Worm (Caenorhabditis elegans) whole organism, mixed stage, embryonic: Measurements from ENCODE around the gene F49E11.2.

Experiments
- M03D4.4 ChIP-seq: sonication (generic microtip); optimal IDR thresholded peaks from 2 replicates; lab custom pipeline; 2017; ENCODE audit warnings: mild to moderate bottlenecking, missing genetic modification characterization, missing compliant biosample characterization
- ces-1 ChIP-seq: fragments of 150-350 bp; optimal IDR thresholded peaks from 2 replicates; lab custom pipeline; 2014; ENCODE audit warnings: missing biosample characterization, missing genetic modification reagents, missing genetic modification characterization
- elt-3 ChIP-seq: fragments of 150-350 bp; optimal IDR thresholded peaks from 2 replicates; lab custom pipeline; 2014; ENCODE audit warnings: missing biosample characterization, missing genetic modification characterization
- lsy-2 ChIP-seq: fragments of 150-350 bp; optimal IDR thresholded peaks from 2 replicates; lab custom pipeline; 2014; ENCODE audit warnings: missing biosample characterization, missing genetic modification characterization
- unc-62 ChIP-seq: fragments of 150-350 bp; optimal IDR thresholded peaks from 2 replicates; lab custom pipeline; 2014; ENCODE audit warnings: missing biosample characterization, missing genetic modification reagents, missing genetic modification characterization
- ztf-11 ChIP-seq: fragments of 150-350 bp; optimal IDR thresholded peaks from 2 replicates; lab custom pipeline; 2014; ENCODE audit warnings: missing biosample characterization, missing genetic modification characterization

DNA sequence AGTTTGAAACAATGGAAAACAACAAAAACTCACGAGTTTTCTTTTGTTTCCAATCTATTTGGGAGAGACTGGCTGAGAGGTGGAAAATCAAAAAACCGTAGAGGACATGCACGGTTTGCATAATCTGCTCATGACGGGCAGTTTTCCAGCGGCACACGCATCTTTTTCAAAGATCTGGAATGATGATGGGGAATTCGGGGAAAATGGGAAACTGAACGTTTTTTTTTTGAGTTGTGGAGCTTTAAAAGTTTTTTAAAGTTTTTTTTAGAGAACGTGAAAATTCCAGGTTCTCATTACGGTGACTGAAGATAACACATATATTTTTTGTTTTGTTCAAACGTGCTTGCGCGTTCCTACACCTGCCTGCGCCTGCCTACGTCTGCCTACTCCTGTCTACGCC, 37.8 kb upstream of the F49E11.2 start, which contains the start of gene C39E9.7:
- TF ChIP-seq ztf-11 (tag; lab: Kevin White, UChicago) (no peak), ces-1 (GFP tag; lab: Kevin White, UChicago) (no peak), lsy-2 (no peak), unc-62 (no peak), elt-3 (tag; lab: Kevin White, UChicago) (no peak), M03D4.4 (tag; lab: Kevin White, UChicago) (no peak)
